Fruit fly (Drosophila melanogaster) whole organism, embryonic: ENCODE measurements around the gene CG6470.

Source experiments
- ATbp ChIP-seq: fragments of 200-800 bp; sonication (Bioruptor generic); optimal IDR thresholded peaks from 2 replicates; lab custom pipeline; 2017; ENCODE audit warnings: missing biosample characterization, mild to moderate bottlenecking, missing genetic modification characterization, missing genetic modification reagents
- Asciz ChIP-seq: fragments of 200-800 bp; sonication (Bioruptor generic); optimal IDR thresholded peaks from 2 replicates; lab custom pipeline; 2017; ENCODE audit warnings: missing biosample characterization, mild to moderate bottlenecking, missing genetic modification characterization, missing genetic modification reagents
- Atf6 ChIP-seq: fragments of 200-800 bp; sonication (Bioruptor generic); IDR thresholded peaks from 2 replicates; pipeline ENCODE4 v1.3.6; 2022; ENCODE audit warnings: missing biosample characterization, missing genetic modification characterization
- CG4360 ChIP-seq: fragments of 200-800 bp; sonication (Bioruptor generic); IDR thresholded peaks from 2 replicates; pipeline ENCODE4 v1.3.6; 2022; ENCODE audit warnings: missing biosample characterization, missing genetic modification characterization
- corto ChIP-seq: fragments of 200-800 bp; sonication (Bioruptor generic); optimal IDR thresholded peaks from 2 replicates; lab custom pipeline; 2016; ENCODE audit warnings: missing biosample characterization, mild to moderate bottlenecking, missing genetic modification characterization, moderate library complexity
- crc ChIP-seq: fragments of 200-800 bp; sonication (Bioruptor generic); optimal IDR thresholded peaks from 2 replicates; lab custom pipeline; 2016; ENCODE audit warnings: missing biosample characterization, missing genetic modification characterization
- ken ChIP-seq: fragments of 200-800 bp; sonication (Bioruptor generic); IDR thresholded peaks from 3 replicates; pipeline ENCODE4 v1.3.6; 2022; ENCODE audit warnings: missing biosample characterization, missing genetic modification characterization
- lilli ChIP-seq: fragments of 200-800 bp; sonication (Bioruptor generic); optimal IDR thresholded peaks from 3 replicates; lab custom pipeline; 2016; ENCODE audit warnings: missing biosample characterization, missing genetic modification characterization
- mld ChIP-seq: fragments of 200-800 bp; sonication (Bioruptor generic); IDR thresholded peaks from 3 replicates; pipeline ENCODE4 v1.3.6; 2022; ENCODE audit warnings: missing biosample characterization, missing genetic modification characterization; ENCODE audit not compliant: partially characterized antibody
- pan ChIP-seq, 4 experiments: fragments of >200 bp in 3 of 4; fragments of 200-800 bp in 1 of 4; sonication (Bioruptor generic) in 1 of 4; optimal IDR thresholded peaks in 3 of 4; IDR thresholded peaks in 1 of 4; 2 replicates each; pipeline versions ENCODE4 v1.3.6 to Lab custom; 2017 to 2022; ENCODE audit warnings: missing biosample characterization in 2 of 4, missing genetic modification characterization in 2 of 4, mixed read lengths in 1 of 4
- psq ChIP-seq: fragments of 200-800 bp; sonication (Bioruptor generic); optimal IDR thresholded peaks from 2 replicates; lab custom pipeline; 2017; ENCODE audit warnings: missing biosample characterization, missing genetic modification characterization
- sna ChIP-seq: fragments of 200-800 bp; sonication (Bioruptor generic); IDR thresholded peaks from 2 replicates; pipeline ENCODE4 v1.3.6; 2022; ENCODE audit warnings: missing biosample characterization, missing genetic modification characterization; ENCODE audit not compliant: partially characterized antibody

DNA sequence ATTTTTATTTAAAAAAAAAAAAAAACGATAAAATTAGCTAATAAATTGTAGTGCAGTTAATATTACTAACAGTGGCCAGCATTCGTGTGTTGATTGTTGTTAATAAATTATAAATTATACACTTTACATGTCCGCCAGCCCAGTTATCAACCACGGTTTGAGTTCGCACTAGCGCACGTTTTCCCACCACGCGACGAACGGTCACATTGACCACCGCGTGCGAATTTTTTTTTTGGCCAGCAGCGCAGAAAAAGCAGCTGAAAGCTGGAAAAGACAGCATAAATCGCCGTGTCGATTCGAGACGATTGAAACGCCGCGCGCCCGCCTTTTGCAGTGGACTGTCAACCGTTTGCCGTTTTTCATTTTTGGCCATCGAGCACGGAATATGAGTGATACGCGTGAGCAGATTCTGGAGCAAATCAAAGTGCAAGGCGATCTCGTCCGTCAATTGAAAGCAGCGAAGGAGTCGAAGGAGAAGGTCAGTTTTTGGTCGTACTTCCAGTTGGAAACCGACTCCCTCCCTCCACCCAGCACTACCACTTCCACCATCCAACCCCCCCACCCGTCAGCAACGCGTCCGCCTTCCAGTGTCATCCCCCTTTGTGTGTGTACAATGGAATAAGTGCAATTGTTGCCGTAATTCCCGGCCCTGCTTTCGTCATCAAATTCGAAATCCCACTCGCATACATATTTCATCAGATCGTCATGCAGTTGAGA, 696 bp upstream of the CG6470 start, which contains the start of the genes Bx and HisRS:
- no peak for TF ChIP-seq ken (GFP tag; lab: Robert Waterston, UW)
- TF ChIP-seq sna (GFP tag; lab: Robert Waterston, UW), result no peak
- no peak for TF ChIP-seq corto (GFP tag; lab: Kevin White, UChicago)
- no peak for TF ChIP-seq mld (GFP tag; lab: Robert Waterston, UW)
- no peak for TF ChIP-seq Atf6 (GFP tag; lab: Robert Waterston, UW)
- no peak for TF ChIP-seq pan (optimal IDR thresholded peaks at IDR 0.05; lab: Kevin White, UChicago)
- TF ChIP-seq pan (GFP tag; optimal IDR thresholded peaks at IDR 0.05 in 1 of 2, IDR thresholded peaks at IDR 0.05 in 1 of 2), result no peak
- TF ChIP-seq Asciz (GFP tag; lab: Kevin White, UChicago), result no peak
- TF ChIP-seq ATbp (GFP tag; lab: Kevin White, UChicago), result no peak
- no peak for TF ChIP-seq crc (GFP tag; lab: Kevin White, UChicago)
- no peak for TF ChIP-seq lilli (GFP tag; lab: Kevin White, UChicago)
- TF ChIP-seq CG4360, result no peak
- TF ChIP-seq psq, result no peak
